Fruit fly (Drosophila melanogaster) whole organism, embryonic: ENCODE data around the gene Cpr92A.

Source experiments
- Bgb ChIP-seq: fragments of 200-800 bp; sonication (Bioruptor generic); IDR thresholded peaks from 2 replicates; pipeline ENCODE4 v1.3.6; 2022; ENCODE audit warnings: missing biosample characterization, missing genetic modification characterization; ENCODE audit not compliant: partially characterized antibody
- C15 ChIP-seq: fragments of 200-800 bp; sonication (Bioruptor generic); IDR thresholded peaks from 3 replicates; pipeline ENCODE4 v1.3.6; 2022; ENCODE audit warnings: missing biosample characterization, missing genetic modification characterization
- CG10267 ChIP-seq: fragments of 200-800 bp; sonication (Bioruptor generic); optimal IDR thresholded peaks from 2 replicates; lab custom pipeline; 2018; ENCODE audit warnings: missing biosample characterization, mild to moderate bottlenecking, missing genetic modification characterization, moderate library complexity
- CG10565 ChIP-seq: fragments of 200-800 bp; sonication (Bioruptor generic); optimal IDR thresholded peaks from 3 replicates; lab custom pipeline; 2016; ENCODE audit warnings: missing biosample characterization, mild to moderate bottlenecking, missing genetic modification characterization
- CG11398 ChIP-seq: fragments of 200-800 bp; sonication (Bioruptor generic); optimal IDR thresholded peaks from 2 replicates; lab custom pipeline; 2016; ENCODE audit warnings: missing biosample characterization, missing genetic modification characterization
- CG11560 ChIP-seq: fragments of 200-800 bp; sonication (Bioruptor generic); IDR thresholded peaks from 3 replicates; pipeline ENCODE4 v1.3.6; 2022; ENCODE audit warnings: missing biosample characterization, missing genetic modification characterization
- CG12071 ChIP-seq: fragments of 200-800 bp; sonication (Bioruptor generic); optimal IDR thresholded peaks from 3 replicates; lab custom pipeline; 2018; ENCODE audit warnings: missing biosample characterization, mild to moderate bottlenecking, missing genetic modification characterization
- CG12236 ChIP-seq: fragments of 200-800 bp; sonication (Bioruptor generic); optimal IDR thresholded peaks from 2 replicates; lab custom pipeline; 2016; ENCODE audit warnings: missing biosample characterization, missing genetic modification characterization
- CG12769 ChIP-seq: fragments of 200-800 bp; sonication (Bioruptor generic); optimal IDR thresholded peaks from 2 replicates; lab custom pipeline; 2019; ENCODE audit warnings: missing biosample characterization, mild to moderate bottlenecking, missing genetic modification characterization, moderate library complexity
- CG13296 ChIP-seq: fragments of 200-800 bp; sonication (Bioruptor generic); optimal IDR thresholded peaks from 3 replicates; lab custom pipeline; 2018; ENCODE audit warnings: missing biosample characterization, mild to moderate bottlenecking, missing genetic modification characterization
- CG13894 ChIP-seq: fragments of 200-800 bp; sonication (Bioruptor generic); optimal IDR thresholded peaks from 3 replicates; lab custom pipeline; 2018; ENCODE audit warnings: missing biosample characterization, mild to moderate bottlenecking, missing genetic modification characterization, moderate library complexity
- CG14667 ChIP-seq: fragments of 200-800 bp; sonication (Bioruptor generic); IDR thresholded peaks from 2 replicates; pipeline ENCODE4 v1.3.6; 2022; ENCODE audit warnings: missing biosample characterization, missing genetic modification characterization
- CG15514 ChIP-seq: fragments of 200-800 bp; sonication (Bioruptor generic); optimal IDR thresholded peaks from 3 replicates; lab custom pipeline; 2017; ENCODE audit warnings: missing biosample characterization, missing genetic modification characterization, mild to moderate bottlenecking, moderate library complexity, missing genetic modification reagents
- CG1603 ChIP-seq: fragments of 200-800 bp; sonication (Bioruptor generic); optimal IDR thresholded peaks from 2 replicates; lab custom pipeline; 2019; ENCODE audit warnings: missing biosample characterization, mild to moderate bottlenecking, missing genetic modification characterization, moderate library complexity
- CG16813 ChIP-seq: fragments of 200-800 bp; sonication (Bioruptor generic); IDR thresholded peaks from 3 replicates; pipeline ENCODE4 v1.3.6; 2022; ENCODE audit warnings: missing biosample characterization, missing genetic modification characterization; ENCODE audit not compliant: partially characterized antibody
- CG17568 ChIP-seq: fragments of 200-800 bp; sonication (Bioruptor generic); optimal IDR thresholded peaks from 2 replicates; lab custom pipeline; 2018; ENCODE audit warnings: missing biosample characterization, mild to moderate bottlenecking, missing genetic modification characterization, moderate library complexity
- CG17829 ChIP-seq: fragments of 200-800 bp; optimal IDR thresholded peaks from 2 replicates; lab custom pipeline; 2019; ENCODE audit warnings: missing biosample characterization, mild to moderate bottlenecking, missing genetic modification characterization, moderate library complexity
- CG18011 ChIP-seq: fragments of 200-800 bp; sonication (Bioruptor generic); optimal IDR thresholded peaks from 2 replicates; lab custom pipeline; 2017; ENCODE audit warnings: missing biosample characterization, missing genetic modification characterization, mild to moderate bottlenecking, moderate library complexity, missing genotype
- CG2116 ChIP-seq: fragments of 200-800 bp; sonication (Bioruptor generic); optimal IDR thresholded peaks from 3 replicates; lab custom pipeline; 2018; ENCODE audit warnings: missing biosample characterization, mild to moderate bottlenecking, missing genetic modification characterization
- CG4424 ChIP-seq: fragments of 200-800 bp; sonication (Bioruptor generic); optimal IDR thresholded peaks from 3 replicates; lab custom pipeline; 2016; ENCODE audit warnings: missing biosample characterization, missing genetic modification characterization
- CG7963 ChIP-seq: fragments of 200-800 bp; sonication (Bioruptor generic); IDR thresholded peaks from 3 replicates; pipeline ENCODE4 v1.3.6; 2022; ENCODE audit warnings: missing biosample characterization, missing genetic modification characterization; ENCODE audit not compliant: partially characterized antibody
- CG8290 ChIP-seq, 3 experiments: fragments of 200-800 bp; sonication (Bioruptor generic); optimal IDR thresholded peaks; 2 replicates each; lab custom pipeline; 2016 to 2019; ENCODE audit warnings: missing biosample characterization in 3 of 3, missing genetic modification characterization in 3 of 3, mild to moderate bottlenecking in 2 of 3, moderate library complexity in 1 of 3
- CG8924 ChIP-seq: fragments of 200-800 bp; optimal IDR thresholded peaks from 3 replicates; lab custom pipeline; 2019; ENCODE audit warnings: missing biosample characterization, mild to moderate bottlenecking, missing genetic modification characterization, moderate library complexity
- CG9609 ChIP-seq: fragments of 200-800 bp; sonication (Bioruptor generic); optimal IDR thresholded peaks from 3 replicates; lab custom pipeline; 2016; ENCODE audit warnings: missing biosample characterization, missing genetic modification characterization
- CG9797 ChIP-seq: fragments of 200-800 bp; sonication (Bioruptor generic); optimal IDR thresholded peaks from 3 replicates; lab custom pipeline; 2018; ENCODE audit warnings: missing biosample characterization, mild to moderate bottlenecking, missing genetic modification characterization
- D19A ChIP-seq: fragments of 200-800 bp; optimal IDR thresholded peaks from 3 replicates; lab custom pipeline; 2019; ENCODE audit warnings: missing biosample characterization, mild to moderate bottlenecking, missing genetic modification characterization, moderate library complexity
- Dip3 ChIP-seq: fragments of 200-800 bp; sonication (Bioruptor generic); optimal IDR thresholded peaks from 3 replicates; lab custom pipeline; 2016; ENCODE audit warnings: missing biosample characterization, missing genetic modification characterization
- Dp ChIP-seq: fragments of 200-800 bp; sonication (Bioruptor generic); optimal IDR thresholded peaks from 2 replicates; lab custom pipeline; 2018; ENCODE audit warnings: missing biosample characterization, mild to moderate bottlenecking, missing genetic modification characterization, moderate library complexity
- Dref ChIP-seq: fragments of 200-800 bp; sonication (Bioruptor generic); IDR thresholded peaks from 2 replicates; pipeline ENCODE4 v1.3.6; 2022; ENCODE audit warnings: missing biosample characterization, missing genetic modification characterization
- E2f1 ChIP-seq: fragments of 200-800 bp; sonication (Bioruptor generic); IDR thresholded peaks from 2 replicates; pipeline ENCODE4 v1.3.6; 2022; ENCODE audit warnings: missing biosample characterization, missing genetic modification characterization
- Fer1 ChIP-seq: fragments of 200-800 bp; sonication (Bioruptor generic); optimal IDR thresholded peaks from 2 replicates; lab custom pipeline; 2017; ENCODE audit warnings: missing biosample characterization, mild to moderate bottlenecking, missing genetic modification characterization
- Meics ChIP-seq: fragments of 200-800 bp; sonication (Bioruptor generic); optimal IDR thresholded peaks from 2 replicates; lab custom pipeline; 2017; ENCODE audit warnings: missing biosample characterization, mild to moderate bottlenecking, missing genetic modification characterization
- NfI ChIP-seq: fragments of 200-800 bp; sonication (Bioruptor generic); optimal IDR thresholded peaks from 3 replicates; lab custom pipeline; 2018; ENCODE audit warnings: missing biosample characterization, mild to moderate bottlenecking, missing genetic modification characterization, moderate library complexity
- Poxn ChIP-seq: fragments of 200-800 bp; sonication (Bioruptor generic); IDR thresholded peaks from 2 replicates; pipeline ENCODE4 v1.3.6; 2022; ENCODE audit warnings: missing biosample characterization, missing genetic modification characterization
- Scr ChIP-seq: fragments of 200-800 bp; sonication (Bioruptor generic); IDR thresholded peaks from 2 replicates; pipeline ENCODE4 v1.3.6; 2022; ENCODE audit warnings: missing biosample characterization, missing genetic modification characterization; ENCODE audit not compliant: partially characterized antibody
- Sox102F ChIP-seq: fragments of 200-800 bp; sonication (Bioruptor generic); optimal IDR thresholded peaks from 2 replicates; lab custom pipeline; 2018; ENCODE audit warnings: missing biosample characterization, mild to moderate bottlenecking, missing genetic modification characterization, moderate library complexity
- Stat92E ChIP-seq, 3 experiments: fragments of >200 bp in 2 of 3; fragments of 200-800 bp in 1 of 3; sonication (Bioruptor generic) in 1 of 3; optimal IDR thresholded peaks; 2 replicates each; lab custom pipeline; 2017 to 2019; ENCODE audit warnings: missing biosample characterization in 3 of 3, missing genetic modification characterization in 3 of 3, mild to moderate bottlenecking in 1 of 3, moderate library complexity in 1 of 3
- az2 ChIP-seq: fragments of 200-800 bp; sonication (Bioruptor generic); optimal IDR thresholded peaks from 3 replicates; lab custom pipeline; 2016; ENCODE audit warnings: missing biosample characterization, missing genetic modification characterization
- dpn ChIP-seq, 2 experiments: fragments of 200-800 bp; sonication (Bioruptor generic); optimal IDR thresholded peaks; 3 replicates each; lab custom pipeline; 2016; ENCODE audit warnings: missing biosample characterization in 2 of 2, missing genetic modification characterization in 2 of 2
- en ChIP-seq: fragments of 200-800 bp; sonication (Bioruptor generic); optimal IDR thresholded peaks from 2 replicates; lab custom pipeline; 2016; ENCODE audit warnings: missing biosample characterization, missing genetic modification characterization
- eve ChIP-seq, 2 experiments: fragments of >200 bp; optimal IDR thresholded peaks; 2 replicates each; lab custom pipeline; 2017; ENCODE audit warnings: missing biosample characterization in 2 of 2, missing genetic modification characterization in 2 of 2
- fu2 ChIP-seq: fragments of 200-800 bp; sonication (Bioruptor generic); optimal IDR thresholded peaks from 2 replicates; lab custom pipeline; 2016; ENCODE audit warnings: missing biosample characterization, missing genetic modification characterization
- gem ChIP-seq: fragments of 200-800 bp; sonication (Bioruptor generic); optimal IDR thresholded peaks from 2 replicates; lab custom pipeline; 2019; ENCODE audit warnings: missing biosample characterization, mild to moderate bottlenecking, missing genetic modification characterization, moderate library complexity
- gsb ChIP-seq: fragments of 200-800 bp; sonication (Bioruptor generic); IDR thresholded peaks from 2 replicates; pipeline ENCODE4 v1.3.6; 2022; ENCODE audit warnings: missing biosample characterization, missing genetic modification characterization
- hth ChIP-seq: fragments of >200 bp; optimal IDR thresholded peaks from 2 replicates; lab custom pipeline; 2017; ENCODE audit warnings: inconsistent platforms
- mirr ChIP-seq: fragments of 200-800 bp; sonication (Bioruptor generic); optimal IDR thresholded peaks from 3 replicates; lab custom pipeline; 2018; ENCODE audit warnings: missing biosample characterization, mild to moderate bottlenecking, missing genetic modification characterization
- pum ChIP-seq: fragments of 200-800 bp; sonication (Bioruptor generic); optimal IDR thresholded peaks from 2 replicates; lab custom pipeline; 2016; ENCODE audit warnings: missing biosample characterization, missing genetic modification characterization
- run ChIP-seq: fragments of 200-800 bp; sonication (Bioruptor generic); optimal IDR thresholded peaks from 3 replicates; lab custom pipeline; 2018; ENCODE audit warnings: missing biosample characterization, mild to moderate bottlenecking, missing genetic modification characterization
- sug ChIP-seq: fragments of 200-800 bp; optimal IDR thresholded peaks from 2 replicates; lab custom pipeline; 2019; ENCODE audit warnings: missing biosample characterization, mild to moderate bottlenecking, missing genetic modification characterization, moderate library complexity
- ttk ChIP-seq: fragments of 200-800 bp; sonication (Bioruptor generic); IDR thresholded peaks from 2 replicates; pipeline ENCODE4 v2.1.2; 2022; ENCODE audit warnings: missing biosample characterization, missing genetic modification characterization
- zfh2 ChIP-seq: fragments of 200-800 bp; sonication (Bioruptor generic); optimal IDR thresholded peaks from 2 replicates; lab custom pipeline; 2016; ENCODE audit warnings: missing biosample characterization, missing genetic modification characterization

Cpr92A gene

dm6 chr3R:19571195-19571594, 27.6 kb downstream of the Cpr92A start (continued):
- no peak for TF ChIP-seq pum (GFP tag; lab: Kevin White, UChicago)
- no peak for TF ChIP-seq NfI (GFP tag; lab: Kevin White, UChicago)
- peak in 1 of 2 experiments; percentile 60 for TF ChIP-seq eve (GFP tag; optimal IDR thresholded peaks at IDR 0.05; lab: Kevin White, UChicago)
- no peak for TF ChIP-seq CG7963 (GFP tag; lab: Robert Waterston, UW)
- peak; percentile 63 for TF ChIP-seq CG13894
- no peak for TF ChIP-seq Poxn (GFP tag; lab: Robert Waterston, UW)
- no peak for TF ChIP-seq CG8290 (GFP tag; optimal IDR thresholded peaks at IDR 0.05; lab: Kevin White, UChicago)
- peak in 1 of 2 experiments; percentile 30 for TF ChIP-seq CG8290 (tag; optimal IDR thresholded peaks at IDR 0.05; lab: Kevin White, UChicago)
- TF ChIP-seq gem = no peak
- TF ChIP-seq CG14667 (GFP tag; lab: Robert Waterston, UW) = no peak
- TF ChIP-seq Bgb (GFP tag; lab: Robert Waterston, UW) = no peak
- TF ChIP-seq CG15514 (GFP tag; lab: Kevin White, UChicago) = no peak
- no peak for TF ChIP-seq CG18011
- TF ChIP-seq gsb (GFP tag; lab: Robert Waterston, UW) = no peak
- TF ChIP-seq CG2116 = no peak
- no peak for TF ChIP-seq Stat92E (GFP tag; optimal IDR thresholded peaks at IDR 0.05; lab: Kevin White, UChicago)
- no peak for TF ChIP-seq Meics (GFP tag; lab: Kevin White, UChicago)
- no peak for TF ChIP-seq zfh2 (GFP tag; lab: Kevin White, UChicago)
- TF ChIP-seq Sox102F (GFP tag; lab: Kevin White, UChicago) = no peak
- TF ChIP-seq CG16813 (GFP tag; lab: Robert Waterston, UW) = no peak
- peak; percentile 56 for TF ChIP-seq CG12071 (GFP tag; lab: Kevin White, UChicago)
- TF ChIP-seq dpn (GFP tag; optimal IDR thresholded peaks at IDR 0.05; lab: Kevin White, UChicago) = no peak
- peak; percentile 46 for TF ChIP-seq CG13296
- TF ChIP-seq CG11398 (GFP tag; lab: Kevin White, UChicago) = no peak
- peak; percentile 46 for TF ChIP-seq CG12769 (tag; lab: Kevin White, UChicago)
- TF ChIP-seq CG17568 (GFP tag; lab: Kevin White, UChicago) = peak; percentile 37
- TF ChIP-seq CG9797 (GFP tag; lab: Kevin White, UChicago) = no peak
- no peak for TF ChIP-seq run (tag; lab: Kevin White, UChicago)
- TF ChIP-seq CG8924 (tag; lab: Kevin White, UChicago) = no peak
- TF ChIP-seq D19A (tag; lab: Kevin White, UChicago) = no peak
- no peak for TF ChIP-seq az2 (GFP tag; lab: Kevin White, UChicago)
- no peak for TF ChIP-seq en
- TF ChIP-seq Dip3 = no peak
- TF ChIP-seq Fer1 = peak; percentile 2
- no peak for TF ChIP-seq CG4424
- TF ChIP-seq CG12236 (GFP tag; lab: Kevin White, UChicago) = no peak
- TF ChIP-seq hth (lab: Kevin White, UChicago) = no peak
- peak; percentile 51 for TF ChIP-seq sug (tag; lab: Kevin White, UChicago)
- TF ChIP-seq C15 (GFP tag; lab: Robert Waterston, UW) = no peak
- no peak for TF ChIP-seq CG17829 (tag; lab: Kevin White, UChicago)
- no peak for TF ChIP-seq E2f1 (GFP tag; lab: Robert Waterston, UW)
- TF ChIP-seq Scr (GFP tag; lab: Robert Waterston, UW) = no peak
- TF ChIP-seq CG11560 (tag; lab: Robert Waterston, UW) = no peak
- peak; percentile 58 for TF ChIP-seq mirr
- no peak for TF ChIP-seq Dp (GFP tag; lab: Kevin White, UChicago)
- TF ChIP-seq CG9609 (GFP tag; lab: Kevin White, UChicago) = no peak
- TF ChIP-seq CG10267 (tag; lab: Kevin White, UChicago) = no peak
- TF ChIP-seq CG1603 (tag; lab: Kevin White, UChicago) = no peak
- TF ChIP-seq ttk (GFP tag; lab: Robert Waterston, UW) = no peak
- no peak for TF ChIP-seq fu2 (GFP tag; lab: Kevin White, UChicago)
- no peak for TF ChIP-seq Dref
- no peak for TF ChIP-seq CG10565 (GFP tag; lab: Kevin White, UChicago)
